Worm (Caenorhabditis elegans): Measurements from ENCODE around the gene Y12A6A.1.

- TF ChIP-seq blmp-1 (tag; optimal IDR thresholded peaks at IDR 0.05) (peak; percentile 42), egl-27 (tag; optimal IDR thresholded peaks at IDR 0.05) (no peak), unc-130 (tag; optimal IDR thresholded peaks at IDR 0.05) (peak; percentile 15)
These were observed 25.3 kb downstream of the Y12A6A.1 start, which contains the start of gene F54B11.5 for ce11 chrX:13596003-13596767.
